Worm (Caenorhabditis elegans) whole organism, young adult: ENCODE data around the gene folt-3.

Experiments used
- F23B12.7 ChIP-seq: sonication (generic microtip); optimal IDR thresholded peaks from 2 replicates; lab custom pipeline; 2017; ENCODE audit warnings: missing genetic modification characterization, mild to moderate bottlenecking, missing compliant biosample characterization, antibody characterized with exemption, moderate library complexity; ENCODE audit not compliant: insufficient read depth
- F39B2.1 ChIP-seq: fragments of 200-800 bp; sonication (Bioruptor generic); IDR thresholded peaks from 2 replicates; pipeline ENCODE4 v1.3.6; 2022; ENCODE audit warnings: missing genetic modification reagents, missing genetic modification characterization, missing compliant biosample characterization
- F57A8.1 ChIP-seq: fragments of 200-800 bp; sonication (Bioruptor generic); optimal IDR thresholded peaks from 2 replicates; lab custom pipeline; 2018; ENCODE audit warnings: mild to moderate bottlenecking, missing genetic modification characterization, moderate library complexity, missing compliant biosample characterization
- T07F8.4 ChIP-seq: sonication (generic microtip); optimal IDR thresholded peaks from 2 replicates; lab custom pipeline; 2016; ENCODE audit warnings: mild to moderate bottlenecking, missing genetic modification characterization, moderate library complexity, missing compliant biosample characterization
- akir-1 ChIP-seq: fragments of 200-800 bp; sonication (Bioruptor generic); optimal IDR thresholded peaks from 2 replicates; lab custom pipeline; 2018; ENCODE audit warnings: mild to moderate bottlenecking, missing genetic modification characterization, moderate library complexity, missing compliant biosample characterization
- ama-1 ChIP-seq, 3 experiments: fragments of 150-350 bp in 1 of 3; sonication (generic microtip) in 2 of 3; optimal IDR thresholded peaks; 2 replicates each; lab custom pipeline; 2014 to 2018; ENCODE audit warnings: missing biosample characterization in 2 of 3, missing genetic modification characterization in 2 of 3, missing genetic modification reagents in 2 of 3
- aptf-3 ChIP-seq: fragments of 200-800 bp; sonication (Bioruptor generic); IDR thresholded peaks from 2 replicates; pipeline ENCODE4 v1.3.6; 2022; ENCODE audit warnings: missing genetic modification characterization, missing compliant biosample characterization
- cebp-2 ChIP-seq: fragments of 200-800 bp; sonication (Bioruptor generic); IDR thresholded peaks from 2 replicates; pipeline ENCODE4 v1.3.6; 2022; ENCODE audit warnings: missing genetic modification characterization, missing compliant biosample characterization
- ceh-100 ChIP-seq: fragments of 200-800 bp; sonication (Bioruptor generic); IDR thresholded peaks from 2 replicates; pipeline ENCODE4 v1.3.6; 2022; ENCODE audit warnings: missing genetic modification reagents, missing genetic modification characterization, missing compliant biosample characterization
- ceh-40 ChIP-seq: fragments of 200-800 bp; sonication (Bioruptor generic); IDR thresholded peaks from 2 replicates; pipeline ENCODE4 v1.3.6; 2022; ENCODE audit warnings: missing genetic modification characterization, missing compliant biosample characterization
- ceh-91 ChIP-seq: fragments of 200-800 bp; sonication (Bioruptor generic); IDR thresholded peaks from 2 replicates; pipeline ENCODE4 v1.3.6; 2022; ENCODE audit warnings: missing genetic modification reagents, missing genetic modification characterization, missing compliant biosample characterization
- die-1 ChIP-seq: sonication (generic microtip); optimal IDR thresholded peaks from 2 replicates; lab custom pipeline; 2016; ENCODE audit warnings: missing genotype, mild to moderate bottlenecking, missing genetic modification characterization, missing compliant biosample characterization
- dox-1 ChIP-seq: fragments of 200-800 bp; sonication (Bioruptor generic); IDR thresholded peaks from 2 replicates; pipeline ENCODE4 v1.3.6; 2022; ENCODE audit warnings: missing genetic modification reagents, missing genetic modification characterization, missing compliant biosample characterization
- dpff-1 ChIP-seq: sonication (generic microtip); optimal IDR thresholded peaks from 2 replicates; lab custom pipeline; 2017; ENCODE audit warnings: mild to moderate bottlenecking, missing genetic modification characterization, missing compliant biosample characterization
- dpl-1 ChIP-seq: fragments of 150-350 bp; optimal IDR thresholded peaks from 2 replicates; lab custom pipeline; 2014; ENCODE audit warnings: missing biosample characterization, missing genetic modification reagents, missing genetic modification characterization
- efl-1 ChIP-seq: fragments of 150-350 bp; optimal IDR thresholded peaks from 2 replicates; lab custom pipeline; 2014; ENCODE audit warnings: missing biosample characterization, missing genetic modification reagents, missing genetic modification characterization
- egl-18 ChIP-seq: fragments of 200-800 bp; sonication (Bioruptor generic); IDR thresholded peaks from 2 replicates; pipeline ENCODE4 v1.3.6; 2022; ENCODE audit warnings: missing genetic modification reagents, missing genetic modification characterization, missing compliant biosample characterization
- egl-44 ChIP-seq: fragments of 200-800 bp; sonication (Bioruptor generic); IDR thresholded peaks from 2 replicates; pipeline ENCODE4 v1.3.6; 2022; ENCODE audit warnings: missing genetic modification reagents, missing genetic modification characterization, missing compliant biosample characterization
- hlh-26 ChIP-seq: fragments of 200-800 bp; sonication (Bioruptor generic); conservative IDR thresholded peaks from 2 replicates; pipeline ENCODE4 v1.3.6; 2022; ENCODE audit warnings: missing genetic modification reagents, missing genetic modification characterization, missing compliant biosample characterization
- hsf-1 ChIP-seq: fragments of 200-800 bp; sonication (Bioruptor generic); IDR thresholded peaks from 2 replicates; pipeline ENCODE4 v1.3.6; 2022; ENCODE audit warnings: missing genetic modification reagents, missing genetic modification characterization, missing compliant biosample characterization
- lag-1 ChIP-seq: fragments of 200-800 bp; sonication (Bioruptor generic); IDR thresholded peaks from 2 replicates; pipeline ENCODE4 v1.3.6; 2022; ENCODE audit warnings: missing genetic modification reagents, missing genetic modification characterization, missing compliant biosample characterization
- let-526 ChIP-seq: fragments of 200-800 bp; sonication (Bioruptor generic); IDR thresholded peaks from 2 replicates; pipeline ENCODE4 v1.3.6; 2022; ENCODE audit warnings: missing genetic modification reagents, missing genetic modification characterization, missing compliant biosample characterization
- let-607 ChIP-seq, 2 experiments: fragments of 200-800 bp in 1 of 2; sonication (Bioruptor generic) in 1 of 2; sonication (generic microtip) in 1 of 2; optimal IDR thresholded peaks; 2 replicates each; lab custom pipeline; 2016 to 2018; ENCODE audit warnings: mild to moderate bottlenecking in 2 of 2, missing compliant biosample characterization in 2 of 2, missing genetic modification characterization in 2 of 2, moderate library complexity in 2 of 2, missing genotype in 1 of 2
- lsl-1 ChIP-seq: fragments of 200-800 bp; sonication (Bioruptor generic); optimal IDR thresholded peaks from 2 replicates; lab custom pipeline; 2018; ENCODE audit warnings: mild to moderate bottlenecking, missing genetic modification characterization, moderate library complexity, missing compliant biosample characterization
- madf-8 ChIP-seq: fragments of 200-800 bp; sonication (Bioruptor generic); conservative IDR thresholded peaks from 2 replicates; pipeline ENCODE4 v1.3.6; 2022; ENCODE audit warnings: missing genetic modification reagents, missing genetic modification characterization, missing compliant biosample characterization
- mel-28 ChIP-seq: sonication (generic microtip); optimal IDR thresholded peaks from 2 replicates; lab custom pipeline; 2016; ENCODE audit warnings: borderline replicate concordance, mild to moderate bottlenecking, missing genetic modification characterization, missing compliant biosample characterization
- pbrm-1 ChIP-seq: fragments of 200-800 bp; sonication (Bioruptor generic); IDR thresholded peaks from 2 replicates; pipeline ENCODE4 v1.3.6; 2022; ENCODE audit warnings: missing genetic modification reagents, missing genetic modification characterization, missing compliant biosample characterization
- pha-4 ChIP-seq: fragments of 150-350 bp; sonication (generic microtip); optimal IDR thresholded peaks from 2 replicates; lab custom pipeline; 2014; ENCODE audit warnings: missing biosample characterization, missing genetic modification reagents, missing genetic modification characterization
- rec-8 ChIP-seq, 2 experiments: sonication (generic microtip); optimal IDR thresholded peaks; 2 replicates each; lab custom pipeline; 2016; ENCODE audit warnings: mild to moderate bottlenecking in 2 of 2, missing genetic modification characterization in 2 of 2, missing genetic modification reagents in 2 of 2, missing genotype in 2 of 2, missing biosample characterization in 1 of 2, missing compliant biosample characterization in 1 of 2, moderate library complexity in 1 of 2
- repo-1 ChIP-seq: sonication (generic microtip); optimal IDR thresholded peaks from 2 replicates; lab custom pipeline; 2017; ENCODE audit warnings: mild to moderate bottlenecking, missing genetic modification characterization, missing compliant biosample characterization
- snpc-1.3 ChIP-seq: sonication (generic microtip); optimal IDR thresholded peaks from 2 replicates; lab custom pipeline; 2017; ENCODE audit warnings: missing genetic modification characterization, mild to moderate bottlenecking, missing compliant biosample characterization, antibody characterized with exemption, moderate library complexity, missing genotype, missing genetic modification reagents; ENCODE audit not compliant: insufficient read depth
- somi-1 ChIP-seq: fragments of 200-800 bp; sonication (Bioruptor generic); optimal IDR thresholded peaks from 2 replicates; lab custom pipeline; 2018; ENCODE audit warnings: mild to moderate bottlenecking, missing genetic modification characterization, missing compliant biosample characterization
- sptf-2 ChIP-seq: fragments of 200-800 bp; sonication (Bioruptor generic); optimal IDR thresholded peaks from 2 replicates; lab custom pipeline; 2018; ENCODE audit warnings: mild to moderate bottlenecking, missing genetic modification characterization, missing compliant biosample characterization
- unc-62 ChIP-seq: fragments of 150-350 bp; optimal IDR thresholded peaks from 2 replicates; lab custom pipeline; 2014; ENCODE audit warnings: missing biosample characterization, missing genetic modification reagents, missing genetic modification characterization
- ztf-22 ChIP-seq: fragments of 200-800 bp; sonication (Bioruptor generic); optimal IDR thresholded peaks from 2 replicates; lab custom pipeline; 2018; ENCODE audit warnings: mild to moderate bottlenecking, missing genetic modification characterization, moderate library complexity, missing compliant biosample characterization
- ztf-6 ChIP-seq: fragments of 200-800 bp; sonication (Bioruptor generic); IDR thresholded peaks from 2 replicates; pipeline ENCODE4 v1.3.6; 2022; ENCODE audit warnings: missing genetic modification reagents, missing genetic modification characterization, missing compliant biosample characterization

The folt-3 gene

ce11 chrV:7639787-7640186, 30.2 kb upstream of the folt-3 start, which contains the start of gene F07C4.10:
TSS of gene F07C4.10 (minus strand) at chrV:7639887.
- TF ChIP-seq hsf-1 (GFP tag; lab: Robert Waterston, UW) (no peak), let-526 (GFP tag; lab: Robert Waterston, UW) (no peak), aptf-3 (GFP tag; lab: Robert Waterston, UW) (no peak), ztf-22 (GFP tag; lab: Kevin White, UChicago) (no peak), hlh-26 (GFP tag; lab: Robert Waterston, UW) (no peak), efl-1 (GFP tag; lab: Kevin White, UChicago) (no peak), akir-1 (GFP tag; lab: Kevin White, UChicago) (no peak), unc-62 (GFP tag; lab: Kevin White, UChicago) (no peak), F23B12.7 (tag; lab: Kevin White, UChicago) (no peak)

ce11 chrV:7639356-7639755, 29.8 kb upstream of the folt-3 start:
- no peak for TF ChIP-seq madf-8
- no peak for TF ChIP-seq snpc-1.3 (tag; lab: Kevin White, UChicago)
- TF ChIP-seq dox-1 (GFP tag; lab: Robert Waterston, UW) = no peak
- no peak for TF ChIP-seq ztf-6 (GFP tag; lab: Robert Waterston, UW)
- no peak for TF ChIP-seq mel-28 (tag; lab: Kevin White, UChicago)
- TF ChIP-seq let-607 (tag; optimal IDR thresholded peaks at IDR 0.05; lab: Kevin White, UChicago) = no peak
- TF ChIP-seq, all 124 proteins: peak for 0

- TF ChIP-seq lsl-1 (GFP tag; lab: Kevin White, UChicago) = no peak
- TF ChIP-seq egl-44 = no peak
- TF ChIP-seq die-1 (tag; lab: Kevin White, UChicago) = no peak
- TF ChIP-seq ama-1 (optimal IDR thresholded peaks at IDR 0.05; lab: Kevin White, UChicago) = no peak
- no peak for TF ChIP-seq ama-1 (GFP tag; optimal IDR thresholded peaks at IDR 0.05; lab: Kevin White, UChicago)
- TF ChIP-seq sptf-2 (GFP tag; lab: Kevin White, UChicago) = no peak
Observed at ce11 chrV:7637801-7638200, 28.3 kb upstream of the folt-3 start, which contains the start of gene clec-45. TSS of gene clec-45 (plus strand) at chrV:7638101.

- TF ChIP-seq ceh-91 (GFP tag; lab: Robert Waterston, UW) = no peak
- no peak for TF ChIP-seq F57A8.1 (GFP tag; lab: Kevin White, UChicago)
- TF ChIP-seq rec-8 (tag; optimal IDR thresholded peaks at IDR 0.05; lab: Kevin White, UChicago) = no peak
- TF ChIP-seq hlh-26 (GFP tag; lab: Robert Waterston, UW) = no peak
- TF ChIP-seq egl-18 = no peak
- no peak for TF ChIP-seq dpl-1
- no peak for TF ChIP-seq lag-1 (GFP tag; lab: Robert Waterston, UW)
- TF ChIP-seq T07F8.4 (tag; lab: Kevin White, UChicago) = no peak
- no peak for TF ChIP-seq cebp-2 (GFP tag; lab: Robert Waterston, UW)
- no peak for TF ChIP-seq efl-1 (GFP tag; lab: Kevin White, UChicago)
- TF ChIP-seq pbrm-1 = no peak
- no peak for TF ChIP-seq repo-1
- TF ChIP-seq, all 124 proteins: peak for 0
Observed at ce11 chrV:7635469-7635868, 25.9 kb upstream of the folt-3 start, which contains the start of gene srd-29. TSS of gene srd-29 (plus strand) at chrV:7635769.

ce11 chrV:7634657-7635056, 25.1 kb upstream of the folt-3 start, which contains the start of gene srd-31:
TSS of gene srd-31 (minus strand) at chrV:7634757.
- no peak for TF ChIP-seq mel-28 (tag; lab: Kevin White, UChicago)
- no peak for TF ChIP-seq somi-1 (GFP tag; lab: Kevin White, UChicago)
- TF ChIP-seq F39B2.1 (GFP tag; lab: Robert Waterston, UW) = no peak
- TF ChIP-seq ceh-40 (GFP tag; lab: Robert Waterston, UW) = no peak
- no peak for TF ChIP-seq dpff-1 (tag; lab: Kevin White, UChicago)
- TF ChIP-seq ceh-100 (GFP tag; lab: Robert Waterston, UW) = no peak
- TF ChIP-seq T07F8.4 (tag; lab: Kevin White, UChicago) = no peak
- no peak for TF ChIP-seq pha-4 (tag; lab: Kevin White, UChicago)
- TF ChIP-seq unc-62 (GFP tag; lab: Kevin White, UChicago) = no peak
